Fruit fly (Drosophila melanogaster) whole organism, adult: ENCODE measurements around the gene CG31088.

Experiments used
- CG11617 ChIP-seq: fragments of 200-800 bp; sonication (Bioruptor generic); optimal IDR thresholded peaks from 2 replicates; lab custom pipeline; 2017; ENCODE audit warnings: mild to moderate bottlenecking, missing biosample characterization, missing genetic modification reagents, missing genetic modification characterization
- CG12768 ChIP-seq: fragments of 200-800 bp; sonication (Bioruptor generic); optimal IDR thresholded peaks from 2 replicates; lab custom pipeline; 2017; ENCODE audit warnings: missing biosample characterization, missing genetic modification characterization, mild to moderate bottlenecking, moderate library complexity, missing genetic modification reagents
- CG14711 ChIP-seq: fragments of 200-800 bp; sonication (Bioruptor generic); optimal IDR thresholded peaks from 2 replicates; lab custom pipeline; 2018; ENCODE audit warnings: missing biosample characterization, mild to moderate bottlenecking, missing genetic modification characterization, moderate library complexity
- CG1620 ChIP-seq: fragments of 200-800 bp; sonication (Bioruptor generic); optimal IDR thresholded peaks from 2 replicates; lab custom pipeline; 2016; ENCODE audit warnings: missing biosample characterization, missing genetic modification characterization
- CG33017 ChIP-seq: fragments of 200-800 bp; sonication (Bioruptor generic); optimal IDR thresholded peaks from 2 replicates; lab custom pipeline; 2018; ENCODE audit warnings: missing biosample characterization, mild to moderate bottlenecking, missing genetic modification characterization, moderate library complexity
- CG5204 ChIP-seq: fragments of 200-800 bp; sonication (Bioruptor generic); optimal IDR thresholded peaks from 2 replicates; lab custom pipeline; 2016; ENCODE audit warnings: missing biosample characterization, missing genetic modification characterization
- CG7045 ChIP-seq: fragments of 200-800 bp; sonication (Bioruptor generic); optimal IDR thresholded peaks from 2 replicates; lab custom pipeline; 2017; ENCODE audit warnings: missing biosample characterization, mild to moderate bottlenecking, missing genetic modification characterization
- CG7101 ChIP-seq: fragments of 200-800 bp; sonication (Bioruptor generic); optimal IDR thresholded peaks from 2 replicates; lab custom pipeline; 2018; ENCODE audit warnings: missing biosample characterization, mild to moderate bottlenecking, missing genetic modification characterization, moderate library complexity
- Clk ChIP-seq: fragments of 200-800 bp; sonication (Bioruptor generic); optimal IDR thresholded peaks from 2 replicates; lab custom pipeline; 2017; ENCODE audit warnings: missing biosample characterization, missing genetic modification characterization
- Crg-1 ChIP-seq: fragments of 200-800 bp; sonication (Bioruptor generic); optimal IDR thresholded peaks from 2 replicates; lab custom pipeline; 2016; ENCODE audit warnings: missing biosample characterization, missing genetic modification characterization
- Hr96 ChIP-seq: fragments of 200-800 bp; sonication (Bioruptor generic); optimal IDR thresholded peaks from 2 replicates; lab custom pipeline; 2016; ENCODE audit warnings: missing biosample characterization, missing genetic modification characterization
- Mnt ChIP-seq: fragments of 200-800 bp; sonication (Bioruptor generic); optimal IDR thresholded peaks from 2 replicates; lab custom pipeline; 2016; ENCODE audit warnings: missing biosample characterization, mild to moderate bottlenecking, missing genetic modification characterization
- bab1 ChIP-seq: fragments of 200-800 bp; sonication (Bioruptor generic); optimal IDR thresholded peaks from 3 replicates; lab custom pipeline; 2019; ENCODE audit warnings: missing biosample characterization, mild to moderate bottlenecking, missing genetic modification characterization, moderate library complexity
- cic ChIP-seq: fragments of 200-800 bp; sonication (Bioruptor generic); optimal IDR thresholded peaks from 2 replicates; lab custom pipeline; 2017; ENCODE audit warnings: missing biosample characterization, mild to moderate bottlenecking, missing genetic modification characterization, moderate library complexity
- cnc ChIP-seq, 2 experiments: fragments of >200 bp; optimal IDR thresholded peaks; 2 replicates each; lab custom pipeline; 2017
- kay ChIP-seq: fragments of 200-800 bp; sonication (Bioruptor generic); peaks from one replicate; lab custom pipeline; 2016; ENCODE audit warnings: missing biosample characterization, missing genetic modification characterization, borderline replicate concordance
- ovo ChIP-seq: fragments of 200-800 bp; sonication (Bioruptor generic); optimal IDR thresholded peaks from 2 replicates; lab custom pipeline; 2016; ENCODE audit warnings: missing biosample characterization, missing genetic modification characterization
- pad ChIP-seq: fragments of 200-800 bp; sonication (Bioruptor generic); optimal IDR thresholded peaks from 3 replicates; lab custom pipeline; 2017; ENCODE audit warnings: missing biosample characterization, missing genetic modification characterization, mild to moderate bottlenecking, moderate library complexity, missing genetic modification reagents
- tj ChIP-seq: fragments of 200-800 bp; sonication (Bioruptor generic); optimal IDR thresholded peaks from 3 replicates; lab custom pipeline; 2017; ENCODE audit warnings: missing biosample characterization, mild to moderate bottlenecking, missing genetic modification characterization, moderate library complexity
- toe ChIP-seq: fragments of 200-800 bp; sonication (Bioruptor generic); optimal IDR thresholded peaks from 2 replicates; lab custom pipeline; 2016; ENCODE audit warnings: missing biosample characterization, missing genetic modification characterization

CG31088 gene

DNA sequence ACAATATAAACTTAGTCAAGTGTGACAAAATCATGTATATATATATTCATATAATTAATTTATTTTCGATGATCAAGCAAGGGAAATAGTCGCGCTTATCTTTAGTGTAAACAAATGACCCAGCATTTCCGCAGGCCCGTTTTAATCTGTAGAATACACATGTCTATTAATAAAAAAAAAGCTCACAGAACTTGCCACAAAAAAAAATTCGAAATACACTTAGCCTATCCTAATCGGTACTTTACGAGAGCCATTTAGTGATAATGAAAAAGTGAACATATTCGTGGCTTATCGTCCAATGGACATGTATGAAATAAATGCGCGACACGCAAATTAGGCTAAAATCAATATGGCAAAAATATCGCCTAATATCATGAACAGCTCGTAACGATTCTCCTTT, 24.4 kb upstream of the CG31088 start:
- TF ChIP-seq bab1 (GFP tag; lab: Kevin White, UChicago) (no peak), cic (GFP tag; lab: Kevin White, UChicago) (peak; percentile 41)

- TF ChIP-seq cic (GFP tag; lab: Kevin White, UChicago) (peak; percentile 53), tj (GFP tag; lab: Kevin White, UChicago) (peak; percentile 39), ovo (no peak), CG12768 (GFP tag; lab: Kevin White, UChicago) (peak; percentile 76), cnc (optimal IDR thresholded peaks at IDR 0.05; lab: Kevin White, UChicago) (no peak), kay (GFP tag; lab: Kevin White, UChicago) (no peak), CG33017 (tag; lab: Kevin White, UChicago) (peak; percentile 80), pad (peak; percentile 4), Mnt (peak; percentile 25), CG7101 (tag; lab: Kevin White, UChicago) (peak; percentile 76), CG5204 (peak; percentile 82), Crg-1 (GFP tag; lab: Kevin White, UChicago) (no peak), CG1620 (GFP tag; lab: Kevin White, UChicago) (peak; percentile 33), CG11617 (GFP tag; lab: Kevin White, UChicago) (peak; percentile 81), Clk (GFP tag; lab: Kevin White, UChicago) (peak; percentile 44), toe (GFP tag; lab: Kevin White, UChicago) (peak; percentile 78), CG7045 (GFP tag; lab: Kevin White, UChicago) (peak; percentile 87), bab1 (GFP tag; lab: Kevin White, UChicago) (peak; percentile 29), CG14711 (peak; percentile 70), Hr96 (GFP tag; lab: Kevin White, UChicago) (no peak)
Observed at dm6 chr3R:15974235-15974634, 23.5 kb upstream of the CG31088 start.

DNA sequence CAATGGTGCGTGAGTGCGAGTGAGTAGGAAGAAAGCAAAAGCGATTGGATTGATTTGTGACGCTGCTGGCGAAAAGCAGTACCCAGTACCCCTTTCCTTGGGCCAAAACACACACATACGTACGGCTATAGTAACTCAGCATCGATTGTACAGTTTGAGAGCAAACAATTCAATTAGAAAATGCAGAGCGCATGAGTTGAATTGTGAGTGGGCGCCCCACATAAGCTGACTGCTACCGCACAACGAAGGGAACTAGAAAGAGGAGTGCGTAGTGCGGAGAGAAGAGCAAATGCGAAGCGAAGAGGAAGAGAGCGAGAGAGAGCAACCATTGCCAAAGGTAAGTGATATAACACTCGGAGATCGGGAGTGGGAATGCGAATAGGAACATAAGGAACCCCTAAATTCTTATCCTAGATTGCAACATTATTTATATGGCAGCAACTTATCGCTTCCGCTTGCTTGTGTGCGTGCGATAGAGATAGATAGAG, 22.8 kb upstream of the CG31088 start:
- no peak for TF ChIP-seq Clk (GFP tag; lab: Kevin White, UChicago)
- no peak for TF ChIP-seq kay (GFP tag; lab: Kevin White, UChicago)
- TF ChIP-seq cnc (optimal IDR thresholded peaks at IDR 0.05; lab: Kevin White, UChicago), result no peak
- peak; percentile 53 for TF ChIP-seq Crg-1 (GFP tag; lab: Kevin White, UChicago)
- TF ChIP-seq toe (GFP tag; lab: Kevin White, UChicago), result peak; percentile 15
- peak; percentile 69 for TF ChIP-seq Mnt
- no peak for TF ChIP-seq CG1620 (GFP tag; lab: Kevin White, UChicago)
- TF ChIP-seq pad, result peak; percentile 82
- peak; percentile 17 for TF ChIP-seq Hr96 (GFP tag; lab: Kevin White, UChicago)
- TF ChIP-seq CG7045 (GFP tag; lab: Kevin White, UChicago), result no peak
- TF ChIP-seq ovo, result no peak
- peak; percentile 2 for TF ChIP-seq CG11617 (GFP tag; lab: Kevin White, UChicago)
- TF ChIP-seq cic (GFP tag; lab: Kevin White, UChicago), result peak; percentile 98
- no peak for TF ChIP-seq bab1 (GFP tag; lab: Kevin White, UChicago)
- peak; percentile 21 for TF ChIP-seq CG12768 (GFP tag; lab: Kevin White, UChicago)
- TF ChIP-seq CG14711, result no peak
- no peak for TF ChIP-seq CG33017 (tag; lab: Kevin White, UChicago)
- no peak for TF ChIP-seq CG5204
- TF ChIP-seq CG7101 (tag; lab: Kevin White, UChicago), result peak; percentile 12
- TF ChIP-seq tj (GFP tag; lab: Kevin White, UChicago), result peak; percentile 19

dm6 chr3R:15972979-15973486, 22.3 kb upstream of the CG31088 start, which contains the start of gene Hel89B:
Hel89B (plus strand) TSS chr3R:15973298.
- TF ChIP-seq CG33017 (tag; lab: Kevin White, UChicago) (peak; percentile 23), CG7045 (GFP tag; lab: Kevin White, UChicago) (peak; percentile 4), bab1 (GFP tag; lab: Kevin White, UChicago) (peak; percentile 56), kay (GFP tag; lab: Kevin White, UChicago) (no peak), cic (GFP tag; lab: Kevin White, UChicago) (no peak), CG12768 (GFP tag; lab: Kevin White, UChicago) (no peak), CG11617 (GFP tag; lab: Kevin White, UChicago) (peak; percentile 54), CG5204 (peak; percentile 78), Clk (GFP tag; lab: Kevin White, UChicago) (no peak), ovo (peak; percentile 9), CG7101 (tag; lab: Kevin White, UChicago) (peak; percentile 50), Hr96 (GFP tag; lab: Kevin White, UChicago) (peak; percentile 57), toe (GFP tag; lab: Kevin White, UChicago) (peak; percentile 89), cnc (optimal IDR thresholded peaks at IDR 0.05; lab: Kevin White, UChicago) (no peak), CG14711 (peak; percentile 33), Mnt (peak; percentile 59), Crg-1 (GFP tag; lab: Kevin White, UChicago) (no peak), pad (no peak), tj (GFP tag; lab: Kevin White, UChicago) (peak; percentile 45), CG1620 (GFP tag; lab: Kevin White, UChicago) (peak; percentile 52)

DNA sequence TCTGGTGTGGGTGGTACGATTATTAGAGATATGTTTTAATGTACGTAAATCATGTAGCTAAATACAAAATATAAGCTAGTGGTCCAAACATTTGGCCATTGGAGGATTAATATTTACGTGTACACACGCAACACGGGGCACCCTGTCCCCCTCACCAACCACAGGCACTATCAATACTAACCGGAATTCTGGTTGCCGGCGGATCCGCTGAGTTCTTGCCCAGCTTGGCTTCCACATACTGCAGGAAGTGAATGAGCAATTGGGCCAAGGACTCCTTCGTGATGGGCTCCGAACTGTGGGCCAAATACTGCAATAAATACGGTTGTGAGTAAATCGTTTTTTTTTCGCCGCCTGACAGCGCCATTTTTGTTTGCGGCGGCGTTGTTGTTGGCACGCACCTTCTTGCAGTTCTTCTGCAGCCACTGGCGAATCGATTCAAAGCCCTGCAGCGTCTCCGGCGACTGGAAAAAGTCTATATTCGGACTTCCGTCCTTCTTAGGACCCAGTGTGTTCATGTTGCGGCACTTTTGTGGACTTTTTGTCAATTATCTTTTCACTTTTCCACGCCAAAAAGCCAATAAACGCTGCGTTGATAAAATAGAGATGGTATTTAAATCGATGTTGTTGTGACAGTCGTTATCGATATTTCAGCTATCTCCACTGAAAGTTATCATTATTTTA, 21.7 kb upstream of the CG31088 start, which contains the start of gene mor:
mor (minus strand) TSS at position 616 of the 681 bp plus-strand sequence.
- TF ChIP-seq pad, result peak; percentile 17
- no peak for TF ChIP-seq cnc (optimal IDR thresholded peaks at IDR 0.05; lab: Kevin White, UChicago)
